Worm (Caenorhabditis elegans) whole organism, L2 larva: ENCODE measurements around the gene F46G10.4.

ENCODE experiments used
- ceh-16 ChIP-seq: fragments of 150-350 bp; optimal IDR thresholded peaks from 2 replicates; lab custom pipeline; 2014; ENCODE audit warnings: missing biosample characterization, missing genetic modification characterization
- dmd-4 ChIP-seq: sonication (generic microtip); optimal IDR thresholded peaks from 2 replicates; lab custom pipeline; 2017; ENCODE audit warnings: missing biosample characterization, missing genetic modification characterization
- mdl-1 ChIP-seq, 2 experiments: fragments of 150-350 bp in 1 of 2; sonication (generic microtip) in 1 of 2; optimal IDR thresholded peaks; 2 replicates each; lab custom pipeline; 2017; ENCODE audit warnings: missing biosample characterization in 2 of 2, missing genetic modification characterization in 2 of 2
- nhr-10 ChIP-seq: sonication (generic microtip); optimal IDR thresholded peaks from 2 replicates; lab custom pipeline; 2017; ENCODE audit warnings: missing biosample characterization, missing genetic modification characterization
- nhr-12 ChIP-seq: fragments of 150-350 bp; optimal IDR thresholded peaks from 2 replicates; lab custom pipeline; 2014; ENCODE audit warnings: missing biosample characterization, missing genetic modification characterization
- nhr-21 ChIP-seq: fragments of 150-350 bp; optimal IDR thresholded peaks from 2 replicates; lab custom pipeline; 2014; ENCODE audit warnings: missing biosample characterization, missing genetic modification characterization
- nhr-6 ChIP-seq: fragments of 150-350 bp; optimal IDR thresholded peaks from 2 replicates; lab custom pipeline; 2014; ENCODE audit warnings: missing biosample characterization, missing genetic modification characterization
- nhr-77 ChIP-seq: fragments of 150-350 bp; optimal IDR thresholded peaks from 2 replicates; lab custom pipeline; 2014; ENCODE audit warnings: missing biosample characterization, missing genetic modification characterization
- skn-1 ChIP-seq: sonication (generic microtip); optimal IDR thresholded peaks from 2 replicates; lab custom pipeline; 2017; ENCODE audit warnings: missing biosample characterization, missing genetic modification characterization
- sma-9 ChIP-seq, 2 experiments: fragments of 150-350 bp in 1 of 2; sonication (generic microtip) in 1 of 2; optimal IDR thresholded peaks; 2 replicates each; lab custom pipeline; 2014 to 2016; ENCODE audit warnings: missing genetic modification characterization in 2 of 2, mild to moderate bottlenecking in 1 of 2, missing biosample characterization in 1 of 2, missing compliant biosample characterization in 1 of 2, missing genetic modification reagents in 1 of 2, moderate library complexity in 1 of 2
- unc-62 ChIP-seq: fragments of 150-350 bp; optimal IDR thresholded peaks from 2 replicates; lab custom pipeline; 2014; ENCODE audit warnings: missing biosample characterization, missing genetic modification reagents, missing genetic modification characterization
- ztf-1 ChIP-seq: fragments of 200-800 bp; sonication (Bioruptor generic); conservative IDR thresholded peaks from 2 replicates; pipeline ENCODE4 v1.3.6; 2022; ENCODE audit warnings: missing genetic modification characterization, missing compliant biosample characterization
- ztf-11 ChIP-seq: sonication (generic microtip); optimal IDR thresholded peaks from 2 replicates; lab custom pipeline; 2017; ENCODE audit warnings: missing biosample characterization, missing genetic modification characterization

DNA sequence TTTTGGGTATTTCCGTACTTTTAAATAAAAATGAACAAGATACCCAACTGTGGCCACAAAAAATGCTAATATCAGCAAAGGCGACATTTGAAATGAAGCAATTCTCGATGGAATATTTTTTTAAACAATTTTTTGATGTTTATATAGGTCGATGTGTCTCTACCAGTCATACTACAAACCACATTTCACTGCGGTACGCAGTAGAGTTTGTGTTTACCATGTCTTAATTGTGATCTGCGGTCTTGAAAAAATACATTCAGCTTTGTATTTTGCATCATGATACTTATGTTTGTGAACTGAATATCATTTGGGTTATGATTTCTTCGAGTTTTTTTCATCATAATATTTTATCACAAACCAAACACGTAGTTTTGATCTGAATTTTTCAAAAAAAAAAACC is 49.8 kb upstream of the F46G10.4 start, which contains the start of gene cyp-14A4:
- TF ChIP-seq sma-9 (GFP tag; optimal IDR thresholded peaks at IDR 0.05; lab: Kevin White, UChicago) (no peak), sma-9 (tag; optimal IDR thresholded peaks at IDR 0.05; lab: Kevin White, UChicago) (no peak), nhr-21 (no peak), ztf-11 (no peak), unc-62 (GFP tag; lab: Kevin White, UChicago) (no peak), dmd-4 (tag; lab: Kevin White, UChicago) (no peak), skn-1 (tag; lab: Kevin White, UChicago) (no peak), ceh-16 (no peak), nhr-77 (tag; lab: Kevin White, UChicago) (no peak), nhr-12 (tag; lab: Kevin White, UChicago) (no peak), nhr-6 (tag; lab: Kevin White, UChicago) (no peak), ztf-1 (no peak), mdl-1 (tag; optimal IDR thresholded peaks at IDR 0.05; lab: Kevin White, UChicago) (no peak), nhr-10 (no peak)
